Worm (Caenorhabditis elegans) whole organism, early embryonic: ENCODE data around the gene C44H4.4.

Experiments used
- ama-1 ChIP-seq: fragments of 150-350 bp; optimal IDR thresholded peaks from 2 replicates; lab custom pipeline; 2014
- ets-7 ChIP-seq: sonication (generic microtip); optimal IDR thresholded peaks from 2 replicates; lab custom pipeline; 2016; ENCODE audit warnings: missing genotype, missing genetic modification characterization, missing compliant biosample characterization
- hnd-1 ChIP-seq: sonication (generic microtip); optimal IDR thresholded peaks from 2 replicates; lab custom pipeline; 2016; ENCODE audit warnings: missing genetic modification characterization, missing compliant biosample characterization

DNA sequence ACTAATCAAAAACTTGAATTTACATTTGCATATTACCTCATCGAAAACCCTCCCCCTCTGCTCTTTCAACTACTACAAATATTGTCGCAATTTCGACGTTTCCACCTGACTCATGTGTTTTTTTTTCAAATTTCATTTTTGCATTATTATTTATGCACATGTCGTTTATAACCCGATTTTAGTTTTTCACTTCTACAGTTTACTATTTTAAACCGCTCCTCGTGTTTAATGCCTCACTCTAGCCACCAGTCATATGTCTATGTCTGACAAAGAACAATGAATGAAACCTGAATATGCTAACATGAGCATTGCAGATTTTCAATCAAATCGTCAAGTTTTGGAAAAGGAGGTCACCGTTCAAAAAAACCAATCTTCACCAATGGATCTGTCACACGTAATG, 54.8 kb downstream of the C44H4.4 start, which contains the start of gene T24C2.5:
- no peak for TF ChIP-seq ets-7 (tag; lab: Kevin White, UChicago)
- no peak for TF ChIP-seq ama-1 (lab: Kevin White, UChicago)
- TF ChIP-seq hnd-1 (tag; lab: Kevin White, UChicago): no peak
